Worm (Caenorhabditis elegans) whole organism, L4 larva: ENCODE data around the gene nstp-5.

Source experiments
- ama-1 ChIP-seq: fragments of 150-350 bp; optimal IDR thresholded peaks from 2 replicates; lab custom pipeline; 2014; ENCODE audit warnings: inconsistent platforms, mixed read lengths
- daf-19 ChIP-seq: fragments of 200-800 bp; sonication (Bioruptor generic); conservative IDR thresholded peaks from 2 replicates; pipeline ENCODE4 v1.3.6; 2022; ENCODE audit warnings: missing genetic modification characterization, missing compliant biosample characterization
- egl-27 ChIP-seq: sonication (generic microtip); optimal IDR thresholded peaks from 3 replicates; lab custom pipeline; 2017; ENCODE audit warnings: missing biosample characterization, missing genetic modification reagents, missing genetic modification characterization
- fkh-10 ChIP-seq: fragments of 150-350 bp; optimal IDR thresholded peaks from 2 replicates; lab custom pipeline; 2014; ENCODE audit warnings: missing biosample characterization, missing genetic modification reagents, missing genetic modification characterization
- madf-5 ChIP-seq, 2 experiments: fragments of 200-800 bp; sonication (Bioruptor generic); IDR thresholded peaks; 2 replicates each; pipeline ENCODE4 v1.3.6; 2022; ENCODE audit warnings: missing compliant biosample characterization in 2 of 2, missing genetic modification characterization in 2 of 2
- mdl-1 ChIP-seq, 2 experiments: fragments of 150-350 bp in 1 of 2; sonication (generic microtip) in 1 of 2; optimal IDR thresholded peaks; 2 replicates each; lab custom pipeline; 2014 to 2017; ENCODE audit warnings: missing biosample characterization in 2 of 2, missing genetic modification characterization in 2 of 2
- mxl-3 ChIP-seq: fragments of 200-800 bp; sonication (Bioruptor generic); optimal IDR thresholded peaks from 2 replicates; lab custom pipeline; 2018; ENCODE audit warnings: mild to moderate bottlenecking, missing genetic modification characterization, missing compliant biosample characterization
- nhr-237 ChIP-seq: sonication (generic microtip); optimal IDR thresholded peaks from 2 replicates; lab custom pipeline; 2017; ENCODE audit warnings: missing biosample characterization, missing genetic modification characterization
- nhr-25 ChIP-seq: sonication (generic microtip); optimal IDR thresholded peaks from 2 replicates; lab custom pipeline; 2017; ENCODE audit warnings: missing genetic modification characterization, mild to moderate bottlenecking, missing compliant biosample characterization, antibody characterized with exemption, moderate library complexity, borderline replicate concordance; ENCODE audit not compliant: insufficient read depth
- nhr-28 ChIP-seq: fragments of 150-350 bp; optimal IDR thresholded peaks from 2 replicates; lab custom pipeline; 2014; ENCODE audit warnings: missing biosample characterization, missing genetic modification characterization
- nhr-76 ChIP-seq: fragments of 150-350 bp; optimal IDR thresholded peaks from 2 replicates; lab custom pipeline; 2014; ENCODE audit warnings: missing biosample characterization, missing genetic modification characterization
- pqm-1 ChIP-seq: sonication (generic microtip); optimal IDR thresholded peaks from 2 replicates; lab custom pipeline; 2017; ENCODE audit warnings: missing biosample characterization, missing genetic modification characterization
- unc-62 ChIP-seq, 3 experiments: fragments of 150-350 bp in 1 of 3; sonication (generic microtip); optimal IDR thresholded peaks in 2 of 3; peaks in 1 of 3; 1 replicate in 1 of 3; 2 replicates in 2 of 3; lab custom pipeline; 2014 to 2017; ENCODE audit warnings: missing biosample characterization in 3 of 3, missing genetic modification characterization in 3 of 3, missing genetic modification reagents in 3 of 3, missing genotype in 1 of 3

DNA sequence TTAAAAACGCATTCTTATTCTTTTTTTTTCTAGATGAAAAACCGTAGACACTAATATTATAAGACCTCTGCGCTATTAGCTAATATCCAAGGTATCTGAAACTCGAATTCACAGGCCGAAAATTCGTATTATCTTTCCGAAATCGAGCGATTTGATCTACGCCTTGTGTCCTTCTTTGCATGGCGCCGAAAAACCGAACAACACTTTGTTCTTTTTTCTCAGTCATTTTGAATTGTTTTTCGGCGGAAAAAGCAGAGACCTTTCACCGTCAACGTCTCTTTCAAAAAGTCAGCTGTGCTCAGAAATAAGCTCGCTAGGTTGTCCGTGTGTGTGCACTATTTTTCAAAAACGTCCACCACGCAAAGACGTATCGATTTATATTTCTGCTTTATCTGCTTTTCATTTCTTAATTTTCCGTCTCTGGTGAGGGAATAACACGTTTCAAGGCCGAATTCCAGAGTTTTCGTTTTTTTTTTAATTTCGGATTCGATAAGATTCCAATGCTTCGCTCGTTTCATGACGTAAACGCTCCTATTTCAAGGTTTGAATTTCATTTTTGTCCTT lies 24.4 kb upstream of the nstp-5 start:
- TF ChIP-seq ama-1 (lab: Kevin White, UChicago): no peak
- no peak for TF ChIP-seq nhr-76 (tag; lab: Kevin White, UChicago)
- TF ChIP-seq madf-5 (GFP tag; IDR thresholded peaks at IDR 0.05; lab: Robert Waterston, UW): no peak
- TF ChIP-seq mdl-1 (tag; optimal IDR thresholded peaks at IDR 0.05; lab: Kevin White, UChicago): no peak
- no peak for TF ChIP-seq mxl-3 (GFP tag; lab: Kevin White, UChicago)
- TF ChIP-seq fkh-10 (GFP tag; lab: Kevin White, UChicago): no peak
- TF ChIP-seq nhr-25: no peak
- TF ChIP-seq daf-19 (GFP tag; lab: Robert Waterston, UW): no peak
- TF ChIP-seq nhr-28 (tag; lab: Kevin White, UChicago): no peak
- no peak for TF ChIP-seq pqm-1 (tag; lab: Kevin White, UChicago)
- TF ChIP-seq egl-27: no peak
- TF ChIP-seq nhr-237 (tag; lab: Kevin White, UChicago): no peak
- no peak for TF ChIP-seq unc-62 (GFP tag; optimal IDR thresholded peaks at IDR 0.05 in 1 of 2; lab: Kevin White, UChicago)
- TF ChIP-seq unc-62 (tag; optimal IDR thresholded peaks at IDR 0.05; lab: Kevin White, UChicago): no peak
